Fruit fly (Drosophila melanogaster): ENCODE data around the gene CG7872.

CG7872 gene

dm6 chrX:15532062-15532461 is 45.9 kb upstream of the CG7872 start (continued):
- TF ChIP-seq trh (GFP tag; optimal IDR thresholded peaks at IDR 0.05): no peak
- TF ChIP-seq Trl (optimal IDR thresholded peaks at IDR 0.05): no peak
- peak; percentile 2 for TF ChIP-seq Trl (GFP tag; optimal IDR thresholded peaks at IDR 0.05)
- TF ChIP-seq rib (GFP tag; IDR thresholded peaks at IDR 0.05): no peak
- no peak for TF ChIP-seq CG12942 (GFP tag; optimal IDR thresholded peaks at IDR 0.05)
- peak; percentile 9 for TF ChIP-seq Abd-B (GFP tag; optimal IDR thresholded peaks at IDR 0.05)
- TF ChIP-seq cato (GFP tag; optimal IDR thresholded peaks at IDR 0.05; ENCODE audit: borderline replicate concordance): no peak
- TF ChIP-seq ash1 (GFP tag; optimal IDR thresholded peaks at IDR 0.05): no peak
- TF ChIP-seq ci (GFP tag; IDR thresholded peaks at IDR 0.05): peak; percentile 79
- TF ChIP-seq CG2712 (tag; optimal IDR thresholded peaks at IDR 0.05): peak; percentile 20
- peak in 1 of 2 experiments; percentile 54 for TF ChIP-seq bsh (GFP tag; optimal IDR thresholded peaks at IDR 0.05)
- no peak for TF ChIP-seq jigr1 (GFP tag; IDR thresholded peaks at IDR 0.05)
- TF ChIP-seq CG11696 (GFP tag; IDR thresholded peaks at IDR 0.05): no peak
- no peak for TF ChIP-seq tap (tag; optimal IDR thresholded peaks at IDR 0.05)
- TF ChIP-seq Dip2 (GFP tag; IDR thresholded peaks at IDR 0.05): no peak
- TF ChIP-seq CG10565 (GFP tag; optimal IDR thresholded peaks at IDR 0.05): no peak
- no peak for TF ChIP-seq CG17186 (GFP tag; optimal IDR thresholded peaks at IDR 0.05)
- TF ChIP-seq BtbVII (GFP tag; optimal IDR thresholded peaks at IDR 0.05): no peak
- no peak for TF ChIP-seq dm (GFP tag; optimal IDR thresholded peaks at IDR 0.05)
- TF ChIP-seq mirr (GFP tag; optimal IDR thresholded peaks at IDR 0.05): no peak
- no peak for TF ChIP-seq CG13894 (tag; optimal IDR thresholded peaks at IDR 0.05)
- no peak for TF ChIP-seq CG11093 (GFP tag; IDR thresholded peaks at IDR 0.05)
- no peak for TF ChIP-seq Tbp (GFP tag; optimal IDR thresholded peaks at IDR 0.05)
- TF ChIP-seq chn (GFP tag; optimal IDR thresholded peaks at IDR 0.05): no peak
- TF ChIP-seq btn (GFP tag; optimal IDR thresholded peaks at IDR 0.05): no peak
- no peak for TF ChIP-seq Poxn (GFP tag; IDR thresholded peaks at IDR 0.05)
- peak; percentile 36; the same call in 1 of the 2 replicates for TF ChIP-seq CG9932 (GFP tag; IDR thresholded peaks at IDR 0.05)
- TF ChIP-seq BEAF-32 (GFP tag; optimal IDR thresholded peaks at IDR 0.05): no peak
- no peak for TF ChIP-seq sna (GFP tag; IDR thresholded peaks at IDR 0.05; ENCODE audit: partially characterized antibody)
- peak; percentile 44 for TF ChIP-seq CG2120 (GFP tag; optimal IDR thresholded peaks at IDR 0.05)
- no peak for TF ChIP-seq CG43689 (GFP tag; IDR thresholded peaks at IDR 0.05)
- peak; percentile 10; the same call in 1 of the 2 replicates for TF ChIP-seq CG14667 (GFP tag; IDR thresholded peaks at IDR 0.05)
- no peak for TF ChIP-seq CG9876 (GFP tag; optimal IDR thresholded peaks at IDR 0.05)
- no peak for TF ChIP-seq pfk (GFP tag; optimal IDR thresholded peaks at IDR 0.05)
- no peak for TF ChIP-seq Ravus (GFP tag; IDR thresholded peaks at IDR 0.05)
- TF ChIP-seq ATbp (GFP tag; optimal IDR thresholded peaks at IDR 0.05): peak; percentile 34
- TF ChIP-seq sd (tag; optimal IDR thresholded peaks at IDR 0.05): no peak
- no peak for TF ChIP-seq CG10267 (tag; optimal IDR thresholded peaks at IDR 0.05)
- peak; percentile 33; the same call in 1 of the 2 replicates for TF ChIP-seq ara (GFP tag; IDR thresholded peaks at IDR 0.05)
- TF ChIP-seq vfl (GFP tag; optimal IDR thresholded peaks at IDR 0.05): no peak
- no peak for TF ChIP-seq her (GFP tag; optimal IDR thresholded peaks at IDR 0.05)
- peak; percentile 35 for TF ChIP-seq Hsf (GFP tag; optimal IDR thresholded peaks at IDR 0.05)
- TF ChIP-seq vvl (GFP tag; IDR thresholded peaks at IDR 0.05): peak; percentile 44; the same call in 1 of the 2 replicates
- TF ChIP-seq kni (GFP tag; optimal IDR thresholded peaks at IDR 0.05): no peak
- no peak for TF ChIP-seq CG6765 (GFP tag; optimal IDR thresholded peaks at IDR 0.05)
- TF ChIP-seq HHEX (GFP tag; optimal IDR thresholded peaks at IDR 0.05): peak; percentile 18
- no peak for TF ChIP-seq chm (GFP tag; IDR thresholded peaks at IDR 0.05)
- no peak for TF ChIP-seq CG15073 (GFP tag; optimal IDR thresholded peaks at IDR 0.05)
- no peak for TF ChIP-seq CG1647 (GFP tag; optimal IDR thresholded peaks at IDR 0.05)
- no peak for TF ChIP-seq CG4328 (GFP tag; optimal IDR thresholded peaks at IDR 0.05)
- TF ChIP-seq CG12236 (GFP tag; optimal IDR thresholded peaks at IDR 0.05): no peak
- peak; percentile 52 for TF ChIP-seq onecut (GFP tag; IDR thresholded peaks at IDR 0.05)
- no peak for TF ChIP-seq CG9437 (GFP tag; optimal IDR thresholded peaks at IDR 0.05)

All from whole organism, embryonic.